Fruit fly (Drosophila melanogaster): Measurements from ENCODE around the gene CG31251.

- TF ChIP-seq zf30C (GFP tag; optimal IDR thresholded peaks at IDR 0.05) (no peak), CG17568 (GFP tag; optimal IDR thresholded peaks at IDR 0.05) (no peak), chn (GFP tag; optimal IDR thresholded peaks at IDR 0.05) (no peak)
Measured at dm6 chr3R:17718760-17719625, 34.3 kb upstream of the CG31251 start, which contains the start of gene Pxt.
